Fruit fly (Drosophila melanogaster): ENCODE measurements around the gene shi.
A peak's percentile ranks its signal among the peaks of the same experiment; 100 is the strongest.

Gene shi

DNA sequence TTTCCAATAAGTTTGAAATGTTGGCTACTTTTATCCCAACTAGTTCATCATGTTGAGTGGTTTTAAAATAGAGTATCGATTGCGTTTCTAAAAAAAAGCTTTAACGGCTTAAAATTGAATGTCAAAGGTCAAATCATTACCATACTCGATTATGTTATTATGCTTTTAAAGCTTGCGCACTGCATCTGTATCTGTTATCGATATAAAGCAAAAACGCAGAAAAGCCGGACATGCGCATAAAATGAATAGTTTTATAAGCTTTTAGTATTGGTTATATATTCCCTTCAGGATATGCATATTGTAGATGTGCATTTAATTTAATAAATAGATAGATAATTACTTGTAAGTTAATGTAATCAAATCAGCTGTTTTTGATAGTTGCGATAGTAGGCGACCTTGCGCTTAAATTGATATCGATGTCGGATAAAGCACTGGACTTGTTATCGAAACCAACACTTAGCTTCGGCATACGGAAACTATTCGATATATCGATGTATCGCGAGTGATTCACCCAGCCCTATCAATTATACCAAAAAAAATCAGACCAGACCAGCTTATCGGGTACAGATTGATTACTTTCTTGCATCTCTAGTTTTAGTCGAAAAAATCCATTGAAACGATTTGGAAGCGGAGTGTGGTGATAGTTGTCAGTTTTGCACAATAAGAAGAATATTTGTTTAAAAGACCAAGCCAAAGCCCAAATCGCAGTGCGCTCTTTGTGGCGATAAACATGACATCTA is at the start of gene shi:
TSS of gene shi (plus strand) at position 511 of the 740 bp plus-strand sequence.
- TF ChIP-seq noc (tag; optimal IDR thresholded peaks at IDR 0.05), result no peak

DNA sequence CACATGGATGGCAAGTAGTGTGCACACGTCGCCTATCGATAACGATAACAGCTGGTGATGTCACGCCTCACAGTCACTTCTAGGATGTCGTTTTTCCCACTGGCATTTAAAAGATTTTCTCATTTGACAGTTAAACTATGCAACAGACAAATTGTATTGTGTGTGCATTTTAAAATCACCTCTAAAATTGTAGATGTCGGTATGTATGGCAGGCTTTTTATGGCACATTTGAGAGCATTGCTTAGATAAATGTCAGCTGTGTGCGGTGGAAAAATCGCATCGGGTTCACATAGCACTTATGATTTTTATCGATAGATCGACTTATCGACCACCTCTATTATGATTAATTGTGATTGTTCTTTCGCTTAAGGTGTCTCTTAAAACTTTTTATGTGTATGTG is 47.8 kb upstream of the shi start, which contains the start of the genes ArgRS and CG8578:
TSS of gene ArgRS (minus strand) at position 7 of the 400 bp plus-strand sequence.
TSS of gene CG8578 (plus strand) at position 338 of the 400 bp plus-strand sequence.
- peak; percentile 74 for TF ChIP-seq noc (tag; optimal IDR thresholded peaks at IDR 0.05)

dm6 chrX:15849021-15849420 is 42.9 kb upstream of the shi start, which contains the start of gene sun:
sun (minus strand) TSS chrX:15849258.
- no peak for TF ChIP-seq noc (tag; optimal IDR thresholded peaks at IDR 0.05)

dm6 chrX:15852815-15853542 is 38.9 kb upstream of the shi start, which contains the start of the genes UBL3 and CG15914:
UBL3 (minus strand) TSS chrX:15853175.
CG15914 (plus strand) TSS chrX:15853421.
- peak; percentile 42 for TF ChIP-seq noc (tag; optimal IDR thresholded peaks at IDR 0.05)

DNA sequence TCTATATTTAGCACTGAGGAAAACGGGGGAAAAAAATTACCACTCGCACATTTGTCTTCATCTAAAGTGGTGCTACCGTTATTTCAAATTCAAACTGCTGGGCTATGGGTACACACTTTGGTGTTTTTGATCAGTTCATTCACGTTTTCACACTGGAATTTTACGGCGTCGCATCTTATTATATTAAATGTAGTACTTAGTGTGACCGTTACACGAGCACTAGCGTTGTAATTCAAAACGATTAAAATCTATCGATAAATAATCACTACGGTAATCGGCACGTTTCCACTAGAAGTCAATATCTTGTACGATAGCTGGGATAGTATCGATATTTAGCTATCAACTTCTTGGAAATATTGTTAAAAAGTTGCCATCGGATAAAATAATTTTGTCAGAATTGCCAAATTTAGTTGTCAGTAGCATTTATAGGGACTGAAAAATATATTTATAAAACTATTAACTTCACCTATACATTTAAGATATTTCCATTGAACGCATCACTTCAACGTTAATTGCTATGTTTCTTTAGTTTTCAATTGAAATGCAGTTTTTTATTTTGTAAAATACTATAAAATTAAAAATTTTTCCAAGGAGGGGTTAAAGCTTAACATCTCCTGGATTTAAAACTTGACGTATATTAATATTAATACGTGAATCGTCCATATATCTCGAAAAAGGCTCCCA is 34.2 kb upstream of the shi start, which contains the start of the genes CG46440 and Myb:
TSS of gene CG46440 (minus strand) at position 223 of the 684 bp plus-strand sequence.
TSS of gene Myb (minus strand) at position 223 of the 684 bp plus-strand sequence.
- no peak for TF ChIP-seq noc (tag; optimal IDR thresholded peaks at IDR 0.05)

- TF ChIP-seq noc (tag; optimal IDR thresholded peaks at IDR 0.05), result no peak
Observed at dm6 chrX:15859387-15859786, 32.5 kb upstream of the shi start, which contains the start of gene AlkB. AlkB (minus strand) TSS chrX:15859487.

dm6 chrX:15859869-15860268 is 32.0 kb upstream of the shi start, which contains the start of gene Gbeta13F:
Gbeta13F (plus strand) TSS chrX:15860115.
- TF ChIP-seq noc (tag; optimal IDR thresholded peaks at IDR 0.05), result no peak

- TF ChIP-seq noc (tag; optimal IDR thresholded peaks at IDR 0.05), result no peak
Observed at dm6 chrX:15860479-15860878, 31.4 kb upstream of the shi start.

dm6 chrX:15866032-15866431 is 25.9 kb upstream of the shi start:
- TF ChIP-seq noc (tag; optimal IDR thresholded peaks at IDR 0.05), result no peak

DNA sequence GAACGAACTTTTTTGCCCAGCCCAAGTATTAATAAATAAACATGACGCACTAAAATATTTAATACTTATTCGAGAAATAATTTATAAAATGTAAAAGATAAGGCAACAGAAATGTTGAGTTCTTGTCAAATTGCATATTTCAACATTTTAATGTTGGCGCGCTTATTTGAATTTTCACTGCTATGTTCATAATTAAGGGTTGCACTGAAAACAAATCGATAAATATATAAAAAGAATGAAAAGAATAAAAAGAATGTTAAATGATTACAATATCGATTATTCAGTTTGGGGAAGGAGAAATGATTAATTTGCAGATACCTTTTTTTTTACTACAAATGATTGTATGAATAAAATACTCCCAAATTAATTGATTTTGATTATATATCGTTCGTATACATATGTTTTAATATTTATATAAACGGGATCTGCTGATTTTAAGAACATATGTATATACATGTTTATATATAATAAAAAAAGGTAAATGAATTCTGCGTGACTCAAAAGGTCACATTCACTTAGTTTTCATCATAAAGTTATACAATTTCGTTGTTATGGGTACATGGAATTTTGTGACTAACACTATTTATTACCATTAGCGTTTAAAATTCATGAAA is 25.0 kb upstream of the shi start:
- TF ChIP-seq noc (tag; optimal IDR thresholded peaks at IDR 0.05), result no peak

DNA sequence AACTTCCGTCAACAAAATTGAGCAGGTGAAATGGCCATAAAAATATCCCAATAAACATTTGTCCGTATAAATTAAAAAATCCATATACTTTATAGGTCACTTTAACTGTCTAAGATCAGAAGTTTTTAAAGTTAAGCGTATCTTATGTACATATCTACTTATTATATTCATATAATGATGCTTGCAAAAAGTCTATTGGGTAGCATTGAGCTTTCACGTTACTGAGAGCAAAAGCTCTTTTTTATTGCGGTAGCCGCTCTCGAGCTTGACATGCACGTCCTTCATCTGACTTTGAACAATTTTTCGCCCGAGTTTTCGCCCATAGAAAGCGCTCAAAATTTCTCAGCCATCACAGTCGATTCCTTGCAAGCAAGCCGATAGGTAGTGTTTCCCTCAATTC is 24.1 kb upstream of the shi start, which contains the start of gene Gapdh2:
TSS of gene Gapdh2 (plus strand) at position 283 of the 400 bp plus-strand sequence.
- TF ChIP-seq noc (tag; optimal IDR thresholded peaks at IDR 0.05), result peak; percentile 100

DNA sequence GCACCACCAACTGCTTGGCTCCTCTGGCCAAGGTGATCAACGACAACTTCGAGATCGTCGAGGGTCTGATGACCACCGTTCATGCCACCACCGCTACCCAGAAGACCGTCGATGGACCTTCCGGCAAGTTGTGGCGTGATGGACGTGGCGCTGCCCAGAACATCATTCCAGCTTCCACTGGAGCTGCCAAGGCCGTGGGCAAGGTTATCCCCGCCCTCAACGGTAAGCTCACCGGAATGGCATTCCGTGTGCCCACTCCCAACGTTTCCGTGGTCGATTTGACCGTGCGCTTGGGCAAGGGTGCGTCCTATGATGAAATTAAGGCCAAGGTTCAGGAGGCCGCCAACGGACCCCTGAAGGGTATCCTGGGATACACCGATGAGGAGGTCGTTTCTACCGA is 23.1 kb upstream of the shi start:
- TF ChIP-seq noc (tag; optimal IDR thresholded peaks at IDR 0.05), result no peak

- no peak for TF ChIP-seq noc (tag; optimal IDR thresholded peaks at IDR 0.05)
Observed at dm6 chrX:15869843-15870242, 22.1 kb upstream of the shi start, which contains the start of gene CG16952. CG16952 (plus strand) TSS chrX:15870183.

- no peak for TF ChIP-seq noc (tag; optimal IDR thresholded peaks at IDR 0.05)
Observed at dm6 chrX:15870777-15871757, 20.8 kb upstream of the shi start.
